Worm (Caenorhabditis elegans): ENCODE data around the gene C23G10.2.

Gene C23G10.2

ce11 chrIII:6180294-6180693 lies 27.6 kb upstream of the C23G10.2 start (continued):
- TF ChIP-seq set-16 (GFP tag; IDR thresholded peaks at IDR 0.05) (no peak), Y105C5A.15 (GFP tag; IDR thresholded peaks at IDR 0.05) (no peak), lin-39 (tag; optimal IDR thresholded peaks at IDR 0.05) (no peak), hmg-1.1 (GFP tag; IDR thresholded peaks at IDR 0.05) (no peak)

ce11 chrIII:6183118-6183517 lies 24.7 kb upstream of the C23G10.2 start, which contains the start of gene nas-28:
Gene nas-28, minus strand, starts transcription at chrIII:6183218.
- TF ChIP-seq ctbp-1 (GFP tag; IDR thresholded peaks at IDR 0.05) = no peak
- TF ChIP-seq dmd-8 (GFP tag; IDR thresholded peaks at IDR 0.05) = no peak
- no peak for TF ChIP-seq madf-9 (GFP tag; conservative IDR thresholded peaks at IDR 0.05)
- TF ChIP-seq dpl-1 (GFP tag; optimal IDR thresholded peaks at IDR 0.05) = no peak

- TF ChIP-seq daf-19 (GFP tag; conservative IDR thresholded peaks at IDR 0.05) (no peak), F44E2.7 (GFP tag; IDR thresholded peaks at IDR 0.05) (no peak), snpc-1.2 (GFP tag; IDR thresholded peaks at IDR 0.05) (no peak), mxl-2 (GFP tag; conservative IDR thresholded peaks at IDR 0.05) (no peak), Y48G9A.11 (GFP tag; IDR thresholded peaks at IDR 0.05) (no peak), attf-4 (tag; optimal IDR thresholded peaks at IDR 0.05) (no peak), vab-7 (GFP tag; IDR thresholded peaks at IDR 0.05) (no peak), skn-1 (tag; optimal IDR thresholded peaks at IDR 0.05) (no peak), ceh-62 (tag; optimal IDR thresholded peaks at IDR 0.05) (no peak), nhr-111 (GFP tag; optimal IDR thresholded peaks at IDR 0.05) (no peak)
These were observed 17.1 kb upstream of the C23G10.2 start, which contains the start of gene C23G10.5 for ce11 chrIII:6190810-6191209. Gene C23G10.5, plus strand, starts transcription at chrIII:6191110.

- TF ChIP-seq lin-1 (GFP tag; IDR thresholded peaks at IDR 0.05) = no peak
- no peak for TF ChIP-seq snpc-1.2 (GFP tag; IDR thresholded peaks at IDR 0.05)
- TF ChIP-seq unc-62 (GFP tag; optimal IDR thresholded peaks at IDR 0.05 in 1 of 2) = no peak
- TF ChIP-seq unc-62 (tag; optimal IDR thresholded peaks at IDR 0.05) = no peak
- no peak for TF ChIP-seq pha-4 (GFP tag; IDR thresholded peaks at IDR 0.05)
- TF ChIP-seq pha-4 (tag; optimal IDR thresholded peaks at IDR 0.05) = no peak
- TF ChIP-seq ama-1 (optimal IDR thresholded peaks at IDR 0.05) = no peak
- no peak for TF ChIP-seq F44E2.7 (GFP tag; IDR thresholded peaks at IDR 0.05)
- TF ChIP-seq daf-19 (GFP tag; conservative IDR thresholded peaks at IDR 0.05) = no peak
- no peak for TF ChIP-seq unc-130 (GFP tag; optimal IDR thresholded peaks at IDR 0.05)
- no peak for TF ChIP-seq mxl-2 (GFP tag; conservative IDR thresholded peaks at IDR 0.05)
- no peak for TF ChIP-seq F37D6.2 (tag; optimal IDR thresholded peaks at IDR 0.05)
- TF ChIP-seq Y48G9A.11 (GFP tag; IDR thresholded peaks at IDR 0.05) = no peak
- no peak for TF ChIP-seq zfp-2 (tag; optimal IDR thresholded peaks at IDR 0.05)
- no peak for TF ChIP-seq madf-5 (GFP tag; IDR thresholded peaks at IDR 0.05)
- no peak for TF ChIP-seq fkh-10 (GFP tag; optimal IDR thresholded peaks at IDR 0.05)
- no peak for TF ChIP-seq F26F4.8 (GFP tag; conservative IDR thresholded peaks at IDR 0.05)
- no peak for TF ChIP-seq aha-1 (tag)
These were observed 13.4 kb upstream of the C23G10.2 start, which contains the start of gene ugt-66 for ce11 chrIII:6194480-6194879. Gene ugt-66, minus strand, starts transcription at chrIII:6194580.

ce11 chrIII:6195718-6196117 lies 12.1 kb upstream of the C23G10.2 start:
- TF ChIP-seq Y48G9A.11 (GFP tag; IDR thresholded peaks at IDR 0.05) (0 out of 2 replicates have a peak, but pooled peaks have one; percentile 29), ztf-11 (tag; optimal IDR thresholded peaks at IDR 0.05) (no peak), duxl-1 (tag; optimal IDR thresholded peaks at IDR 0.05; ENCODE audit: poor library complexity) (no peak), tag-97 (GFP tag; IDR thresholded peaks at IDR 0.05) (no peak), pqm-1 (tag; optimal IDR thresholded peaks at IDR 0.05) (no peak), F49E8.2 (tag; optimal IDR thresholded peaks at IDR 0.05; ENCODE audit: borderline replicate concordance) (peak; percentile 70), zfp-2 (tag; optimal IDR thresholded peaks at IDR 0.05) (no peak), ces-1 (GFP tag; optimal IDR thresholded peaks at IDR 0.05) (no peak), lin-38 (GFP tag; IDR thresholded peaks at IDR 0.05) (peak; percentile 51)
